Worm (Caenorhabditis elegans): ENCODE data around the gene lep-2.

The lep-2 gene

DNA sequence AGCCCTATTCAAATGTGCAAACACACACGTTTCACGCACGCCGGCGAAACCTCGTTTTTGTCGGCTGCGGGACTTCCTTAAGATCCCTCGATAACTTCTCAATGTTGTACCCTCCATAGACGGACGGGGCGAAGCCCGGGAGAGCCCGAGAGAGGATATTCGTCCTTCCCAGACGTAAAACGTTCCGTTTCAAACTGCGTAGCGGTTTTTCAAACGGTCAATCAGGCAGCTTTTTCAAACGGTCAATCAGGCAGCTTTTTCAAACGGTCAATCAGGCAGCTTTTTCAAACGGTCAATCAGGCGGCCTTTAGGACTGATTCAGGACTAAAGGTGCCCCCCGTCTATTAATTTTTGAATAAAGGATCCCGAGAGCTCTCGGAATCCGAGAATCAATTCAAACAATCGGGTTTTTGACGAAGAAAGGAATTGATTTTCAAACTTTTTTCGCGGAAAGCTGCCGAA lies 871 bp upstream of the lep-2 start (continued):
- TF ChIP-seq rnt-1 (tag; optimal IDR thresholded peaks at IDR 0.05), result no peak
- no peak for TF ChIP-seq irx-1 (tag; optimal IDR thresholded peaks at IDR 0.05)

DNA sequence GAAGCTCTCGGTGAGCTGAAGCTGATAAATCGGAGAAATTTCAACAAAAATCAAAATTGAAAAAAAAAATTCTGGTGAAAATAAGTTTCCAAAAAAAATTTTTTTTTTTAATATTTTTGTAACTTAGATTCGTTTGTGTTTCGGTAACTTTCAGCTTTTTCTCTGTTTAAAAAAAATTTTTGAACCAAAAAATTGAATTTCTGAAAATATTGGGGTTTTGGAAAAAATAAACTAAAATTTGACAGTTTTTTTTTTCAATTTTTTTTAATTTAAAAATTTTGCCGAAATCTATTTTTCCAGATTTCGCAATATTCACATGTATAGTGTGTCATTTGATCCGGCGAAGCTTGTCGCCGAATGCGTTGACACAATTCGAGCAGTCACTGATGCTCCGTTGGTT lies 6.8 kb downstream of the lep-2 start, which contains the start of gene Y55F3AM.5:
Gene Y55F3AM.5, plus strand, starts transcription at position 301 of the 400 bp plus-strand sequence.
- TF ChIP-seq tlp-1 (tag; optimal IDR thresholded peaks at IDR 0.05) (no peak), unc-62 (GFP tag; optimal IDR thresholded peaks at IDR 0.05) (no peak), ceh-8 (GFP tag; optimal IDR thresholded peaks at IDR 0.05) (no peak), blmp-1 (tag; optimal IDR thresholded peaks at IDR 0.05) (no peak), sox-4 (tag; optimal IDR thresholded peaks at IDR 0.05) (no peak), sup-37 (GFP tag; optimal IDR thresholded peaks at IDR 0.05) (no peak), ceh-63 (GFP tag; optimal IDR thresholded peaks at IDR 0.05) (no peak), efl-1 (optimal IDR thresholded peaks at IDR 0.05) (no peak), efl-1 (GFP tag; optimal IDR thresholded peaks at IDR 0.05 in 1 of 2) (no peak), hlh-17 (GFP tag; optimal IDR thresholded peaks at IDR 0.05; ENCODE audit: borderline replicate concordance) (no peak), C16A3.4 (tag; optimal IDR thresholded peaks at IDR 0.05) (no peak), lin-35 (GFP tag; optimal IDR thresholded peaks at IDR 0.05) (no peak), tbx-2 (tag; optimal IDR thresholded peaks at IDR 0.05) (no peak), nhr-12 (tag; optimal IDR thresholded peaks at IDR 0.05) (no peak), jun-1 (tag; optimal IDR thresholded peaks at IDR 0.05) (no peak), hpl-2 (GFP tag; optimal IDR thresholded peaks at IDR 0.05) (no peak), ztf-4 (tag; optimal IDR thresholded peaks at IDR 0.05) (no peak), fkh-10 (GFP tag; optimal IDR thresholded peaks at IDR 0.05) (no peak)

DNA sequence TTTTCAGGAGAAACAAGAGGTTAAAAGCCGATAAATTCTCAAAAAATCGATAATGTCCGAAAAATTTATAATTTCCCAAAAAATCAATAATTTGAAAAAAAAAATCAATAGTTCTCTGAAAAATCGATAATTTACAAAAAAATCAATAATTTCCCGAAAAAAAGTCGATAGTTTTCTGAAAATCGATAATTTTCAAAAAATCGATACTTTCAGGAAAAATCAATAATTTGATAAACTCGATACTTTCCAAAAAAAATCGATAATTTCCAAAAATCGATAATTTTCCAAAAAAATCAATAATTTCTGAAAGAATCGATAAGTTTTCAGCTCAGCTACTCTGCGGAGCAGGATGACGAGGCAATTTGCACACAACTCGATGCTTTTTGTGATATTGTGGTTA lies 7.6 kb downstream of the lep-2 start:
- TF ChIP-seq snu-23 (GFP tag; optimal IDR thresholded peaks at IDR 0.05), result no peak
- no peak for TF ChIP-seq irx-1 (tag; optimal IDR thresholded peaks at IDR 0.05)
- TF ChIP-seq lir-3 (tag; optimal IDR thresholded peaks at IDR 0.05; ENCODE audit: poor library complexity), result no peak
- TF ChIP-seq ztf-4 (tag; optimal IDR thresholded peaks at IDR 0.05), result no peak
- TF ChIP-seq mef-2 (tag; optimal IDR thresholded peaks at IDR 0.05), result no peak
- no peak for TF ChIP-seq ztf-11 (tag; optimal IDR thresholded peaks at IDR 0.05)
- TF ChIP-seq snpc-4 (tag; optimal IDR thresholded peaks at IDR 0.05), result no peak

DNA sequence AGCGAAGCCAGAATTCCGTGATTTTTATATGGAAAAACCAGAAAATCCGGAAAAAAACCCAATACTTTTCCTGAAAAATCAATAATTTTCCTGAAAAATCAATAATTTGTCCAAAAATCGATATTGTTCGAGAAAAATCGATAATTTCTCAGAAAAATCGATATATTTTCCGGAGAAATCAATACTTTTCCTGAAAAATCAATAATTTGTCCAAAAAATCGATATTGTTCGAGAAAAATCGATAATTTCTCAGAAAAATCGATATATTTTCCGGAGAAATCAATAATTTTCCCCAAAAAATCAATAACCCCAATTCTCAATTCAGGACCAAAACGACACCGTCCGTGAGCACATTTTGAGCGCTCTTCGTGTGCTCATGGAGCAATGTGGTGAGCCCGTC lies 8.4 kb downstream of the lep-2 start:
- no peak for TF ChIP-seq sptf-1 (tag; optimal IDR thresholded peaks at IDR 0.05)
- TF ChIP-seq pag-3 (tag; optimal IDR thresholded peaks at IDR 0.05; ENCODE audit: borderline replicate concordance, insufficient read depth), result no peak
- TF ChIP-seq hpl-2 (GFP tag; optimal IDR thresholded peaks at IDR 0.05), result no peak
- TF ChIP-seq rnt-1 (tag; optimal IDR thresholded peaks at IDR 0.05), result no peak
- no peak for TF ChIP-seq jun-1 (tag; optimal IDR thresholded peaks at IDR 0.05)
- TF ChIP-seq nhr-90 (tag; optimal IDR thresholded peaks at IDR 0.05; ENCODE audit: poor library complexity), result no peak
- no peak for TF ChIP-seq lin-15B (tag; optimal IDR thresholded peaks at IDR 0.05)
- no peak for TF ChIP-seq aha-1 (tag; optimal IDR thresholded peaks at IDR 0.05)
- TF ChIP-seq unc-98 (GFP tag; IDR thresholded peaks at IDR 0.05), result no peak
- no peak for TF ChIP-seq C04F5.9 (tag; optimal IDR thresholded peaks at IDR 0.05)
- TF ChIP-seq nhr-76 (tag; optimal IDR thresholded peaks at IDR 0.05), result no peak
- no peak for TF ChIP-seq efl-1 (optimal IDR thresholded peaks at IDR 0.05)
- no peak for TF ChIP-seq efl-1 (GFP tag; optimal IDR thresholded peaks at IDR 0.05 in 1 of 2)
- TF ChIP-seq sup-37 (GFP tag; optimal IDR thresholded peaks at IDR 0.05), result no peak

DNA sequence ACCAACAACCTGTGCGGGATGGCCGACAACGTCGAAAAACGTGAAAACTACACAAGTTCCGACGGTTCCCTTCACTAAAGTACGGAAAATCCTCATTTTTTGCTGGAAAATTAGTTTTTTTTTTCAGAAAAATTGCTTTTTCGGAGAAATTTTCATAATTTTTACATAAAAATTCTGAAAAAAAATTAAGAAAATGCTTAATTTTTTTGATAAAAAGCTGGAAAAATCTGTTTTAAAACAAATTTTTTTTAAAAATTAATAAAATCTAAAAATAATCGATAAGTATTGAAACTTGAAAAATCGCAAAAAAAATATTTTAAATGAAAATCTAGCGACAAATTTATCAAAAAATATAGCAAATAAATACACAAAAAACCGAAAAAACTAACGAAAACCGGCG lies 13.7 kb downstream of the lep-2 start, which contains the start of gene immp-2:
Gene immp-2, minus strand, starts transcription at position 101 of the 400 bp plus-strand sequence.
- TF ChIP-seq irx-1 (tag; optimal IDR thresholded peaks at IDR 0.05), result no peak
- TF ChIP-seq lin-15B (tag; optimal IDR thresholded peaks at IDR 0.05), result no peak
- TF ChIP-seq blmp-1 (tag; optimal IDR thresholded peaks at IDR 0.05), result no peak
- TF ChIP-seq mef-2 (tag; optimal IDR thresholded peaks at IDR 0.05), result no peak
- no peak for TF ChIP-seq snu-23 (GFP tag; optimal IDR thresholded peaks at IDR 0.05)
- TF ChIP-seq ceh-88 (GFP tag; IDR thresholded peaks at IDR 0.05), result no peak
